Fruit fly (Drosophila melanogaster) whole organism, embryonic: ENCODE results near the gene Snx1.

Experiments used
- Adf1 ChIP-seq: fragments of 200-800 bp; sonication (Bioruptor generic); IDR thresholded peaks from 2 replicates; pipeline ENCODE4 v1.3.6; 2022; ENCODE audit warnings: missing biosample characterization, missing genetic modification characterization
- C15 ChIP-seq: fragments of 200-800 bp; sonication (Bioruptor generic); IDR thresholded peaks from 3 replicates; pipeline ENCODE4 v1.3.6; 2022; ENCODE audit warnings: missing biosample characterization, missing genetic modification characterization
- CG10462 ChIP-seq: fragments of 200-800 bp; sonication (Bioruptor generic); optimal IDR thresholded peaks from 2 replicates; lab custom pipeline; 2016; ENCODE audit warnings: missing biosample characterization, missing genetic modification characterization
- CG10543 ChIP-seq: fragments of 200-800 bp; sonication (Bioruptor generic); optimal IDR thresholded peaks from 3 replicates; lab custom pipeline; 2017; ENCODE audit warnings: missing biosample characterization, mild to moderate bottlenecking, missing genetic modification characterization, moderate library complexity
- CG11093 ChIP-seq: fragments of 200-800 bp; sonication (Bioruptor generic); IDR thresholded peaks from 3 replicates; pipeline ENCODE4 v1.3.6; 2022; ENCODE audit warnings: missing biosample characterization, missing genetic modification characterization
- CG11247 ChIP-seq: fragments of 200-800 bp; sonication (Bioruptor generic); IDR thresholded peaks from 2 replicates; pipeline ENCODE4 v1.3.6; 2022; ENCODE audit warnings: missing biosample characterization, missing genetic modification characterization
- CG11398 ChIP-seq: fragments of 200-800 bp; sonication (Bioruptor generic); optimal IDR thresholded peaks from 2 replicates; lab custom pipeline; 2016; ENCODE audit warnings: missing biosample characterization, missing genetic modification characterization
- CG13624 ChIP-seq: fragments of 200-800 bp; sonication (Bioruptor generic); optimal IDR thresholded peaks from 2 replicates; lab custom pipeline; 2016; ENCODE audit warnings: missing biosample characterization, missing genetic modification characterization
- CG16863 ChIP-seq: fragments of 200-800 bp; sonication (Bioruptor generic); optimal IDR thresholded peaks from 3 replicates; lab custom pipeline; 2016; ENCODE audit warnings: missing biosample characterization, missing genetic modification characterization
- CG17328 ChIP-seq: fragments of 200-800 bp; sonication (Bioruptor generic); IDR thresholded peaks from 2 replicates; pipeline ENCODE4 v1.3.6; 2022; ENCODE audit warnings: missing biosample characterization, missing genetic modification characterization
- CG18599 ChIP-seq: fragments of 200-800 bp; sonication (Bioruptor generic); optimal IDR thresholded peaks from 3 replicates; lab custom pipeline; 2017; ENCODE audit warnings: missing biosample characterization, missing genetic modification characterization, mild to moderate bottlenecking, moderate library complexity, missing genetic modification reagents
- CG30431 ChIP-seq: fragments of 200-800 bp; sonication (Bioruptor generic); optimal IDR thresholded peaks from 2 replicates; lab custom pipeline; 2017; ENCODE audit warnings: missing biosample characterization, missing genetic modification characterization
- CG3163 ChIP-seq: fragments of 200-800 bp; sonication (Bioruptor generic); optimal IDR thresholded peaks from 3 replicates; lab custom pipeline; 2016; ENCODE audit warnings: missing biosample characterization, missing genetic modification characterization
- CG4820 ChIP-seq: fragments of 200-800 bp; sonication (Bioruptor generic); optimal IDR thresholded peaks from 3 replicates; lab custom pipeline; 2016; ENCODE audit warnings: missing biosample characterization, missing genetic modification characterization
- CG5245 ChIP-seq: fragments of 200-800 bp; sonication (Bioruptor generic); optimal IDR thresholded peaks from 3 replicates; lab custom pipeline; 2016; ENCODE audit warnings: missing biosample characterization, missing genetic modification characterization
- CG6175 ChIP-seq: fragments of 200-800 bp; sonication (Bioruptor generic); IDR thresholded peaks from 3 replicates; pipeline ENCODE4 v1.3.6; 2022; ENCODE audit warnings: missing biosample characterization, missing genetic modification characterization
- CG7963 ChIP-seq: fragments of 200-800 bp; sonication (Bioruptor generic); IDR thresholded peaks from 3 replicates; pipeline ENCODE4 v1.3.6; 2022; ENCODE audit warnings: missing biosample characterization, missing genetic modification characterization; ENCODE audit not compliant: partially characterized antibody
- CG9609 ChIP-seq: fragments of 200-800 bp; sonication (Bioruptor generic); optimal IDR thresholded peaks from 3 replicates; lab custom pipeline; 2016; ENCODE audit warnings: missing biosample characterization, missing genetic modification characterization
- Chrac-16 ChIP-seq: fragments of 200-800 bp; sonication (Bioruptor generic); optimal IDR thresholded peaks from 3 replicates; lab custom pipeline; 2016; ENCODE audit warnings: missing biosample characterization, missing genetic modification characterization
- CoRest ChIP-seq: fragments of 200-800 bp; sonication (Bioruptor generic); optimal IDR thresholded peaks from 3 replicates; lab custom pipeline; 2018; ENCODE audit warnings: missing biosample characterization, mild to moderate bottlenecking, missing genetic modification characterization, moderate library complexity
- Elba2 ChIP-seq: fragments of 200-800 bp; sonication (Bioruptor generic); optimal IDR thresholded peaks from 3 replicates; lab custom pipeline; 2016; ENCODE audit warnings: missing biosample characterization, missing genetic modification characterization
- Gug ChIP-seq: fragments of 200-800 bp; sonication (Bioruptor generic); IDR thresholded peaks from 4 replicates; pipeline ENCODE4 v1.3.6; 2022; ENCODE audit warnings: missing biosample characterization, missing genetic modification characterization
- HmgZ ChIP-seq: fragments of 200-800 bp; sonication (Bioruptor generic); optimal IDR thresholded peaks from 2 replicates; lab custom pipeline; 2018; ENCODE audit warnings: missing biosample characterization, mild to moderate bottlenecking, missing genetic modification characterization
- Kr ChIP-seq: fragments of 200-800 bp; sonication (Bioruptor generic); optimal IDR thresholded peaks from 2 replicates; lab custom pipeline; 2017; ENCODE audit warnings: missing biosample characterization, mild to moderate bottlenecking, missing genetic modification characterization
- MESR4 ChIP-seq: fragments of 200-800 bp; sonication (Bioruptor generic); optimal IDR thresholded peaks from 2 replicates; lab custom pipeline; 2018; ENCODE audit warnings: missing biosample characterization, mild to moderate bottlenecking, missing genetic modification characterization, moderate library complexity
- MTF-1 ChIP-seq: fragments of 200-800 bp; sonication (Bioruptor generic); optimal IDR thresholded peaks from 2 replicates; lab custom pipeline; 2018; ENCODE audit warnings: missing biosample characterization, mild to moderate bottlenecking, missing genetic modification characterization, borderline replicate concordance
- Mad ChIP-seq: fragments of 200-800 bp; sonication (Bioruptor generic); optimal IDR thresholded peaks from 2 replicates; lab custom pipeline; 2016; ENCODE audit warnings: missing biosample characterization, missing genetic modification characterization
- aop ChIP-seq: fragments of 200-800 bp; sonication (Bioruptor generic); IDR thresholded peaks from 2 replicates; pipeline ENCODE4 v1.3.6; 2022; ENCODE audit warnings: missing biosample characterization, missing genetic modification characterization
- bab2 ChIP-seq: fragments of 200-800 bp; sonication (Bioruptor generic); optimal IDR thresholded peaks from 2 replicates; lab custom pipeline; 2016; ENCODE audit warnings: missing biosample characterization, missing genetic modification characterization
- bcd ChIP-seq: fragments of 200-800 bp; sonication (Bioruptor generic); optimal IDR thresholded peaks from 2 replicates; lab custom pipeline; 2017; ENCODE audit warnings: missing biosample characterization, mild to moderate bottlenecking, missing genetic modification characterization
- eyg ChIP-seq: fragments of 200-800 bp; sonication (Bioruptor generic); optimal IDR thresholded peaks from 3 replicates; lab custom pipeline; 2016; ENCODE audit warnings: missing biosample characterization, missing genetic modification characterization
- fd3F ChIP-seq: fragments of 200-800 bp; sonication (Bioruptor generic); optimal IDR thresholded peaks from 2 replicates; lab custom pipeline; 2018; ENCODE audit warnings: missing biosample characterization, mild to moderate bottlenecking, missing genetic modification characterization, moderate library complexity
- gsb ChIP-seq: fragments of 200-800 bp; sonication (Bioruptor generic); IDR thresholded peaks from 2 replicates; pipeline ENCODE4 v1.3.6; 2022; ENCODE audit warnings: missing biosample characterization, missing genetic modification characterization
- gt ChIP-seq: fragments of 200-800 bp; sonication (Bioruptor generic); IDR thresholded peaks from 2 replicates; pipeline ENCODE4 v1.3.6; 2022; ENCODE audit warnings: missing biosample characterization, missing genetic modification characterization
- h ChIP-seq: fragments of >200 bp; optimal IDR thresholded peaks from 2 replicates; lab custom pipeline; 2017
- kay ChIP-seq: fragments of 200-800 bp; sonication (Bioruptor generic); optimal IDR thresholded peaks from 2 replicates; lab custom pipeline; 2016; ENCODE audit warnings: missing biosample characterization, missing genetic modification characterization
- lab ChIP-seq: fragments of 200-800 bp; sonication (Bioruptor generic); optimal IDR thresholded peaks from 3 replicates; lab custom pipeline; 2017; ENCODE audit warnings: missing biosample characterization, missing genetic modification characterization, mild to moderate bottlenecking, moderate library complexity, missing genetic modification reagents
- lilli ChIP-seq: fragments of 200-800 bp; sonication (Bioruptor generic); optimal IDR thresholded peaks from 3 replicates; lab custom pipeline; 2016; ENCODE audit warnings: missing biosample characterization, missing genetic modification characterization
- mam ChIP-seq: fragments of 200-800 bp; sonication (Bioruptor generic); optimal IDR thresholded peaks from 3 replicates; lab custom pipeline; 2016; ENCODE audit warnings: missing biosample characterization, missing genetic modification characterization
- nmo ChIP-seq: fragments of 200-800 bp; sonication (Bioruptor generic); optimal IDR thresholded peaks from 2 replicates; lab custom pipeline; 2018; ENCODE audit warnings: missing biosample characterization, mild to moderate bottlenecking, missing genetic modification characterization, moderate library complexity
- nom ChIP-seq: fragments of 200-800 bp; sonication (Bioruptor generic); optimal IDR thresholded peaks from 2 replicates; lab custom pipeline; 2017; ENCODE audit warnings: missing biosample characterization, missing genetic modification characterization, mild to moderate bottlenecking, moderate library complexity, missing genetic modification reagents
- otp ChIP-seq: fragments of 200-800 bp; sonication (Bioruptor generic); IDR thresholded peaks from 3 replicates; pipeline ENCODE4, ENCODE4 v1.3.6; 2022; ENCODE audit warnings: missing biosample characterization, missing genetic modification characterization
- peb ChIP-seq: fragments of 200-800 bp; sonication (Bioruptor generic); IDR thresholded peaks from 2 replicates; pipeline ENCODE4 v1.3.6; 2022; ENCODE audit warnings: missing biosample characterization, missing genetic modification characterization
- prd ChIP-seq, 3 experiments: fragments of >200 bp in 2 of 3; fragments of 200-800 bp in 1 of 3; sonication (Bioruptor generic) in 1 of 3; optimal IDR thresholded peaks in 2 of 3; IDR thresholded peaks in 1 of 3; 2 replicates in 2 of 3; 3 replicates in 1 of 3; pipeline versions ENCODE4 v1.3.6 to Lab custom; 2017 to 2022; ENCODE audit warnings: missing biosample characterization in 1 of 3, missing genetic modification characterization in 1 of 3
- pzg ChIP-seq: fragments of 200-800 bp; sonication (Bioruptor generic); optimal IDR thresholded peaks from 3 replicates; lab custom pipeline; 2018; ENCODE audit warnings: missing biosample characterization, mild to moderate bottlenecking, missing genetic modification characterization, moderate library complexity
- salm ChIP-seq: fragments of 200-800 bp; sonication (Bioruptor generic); optimal IDR thresholded peaks from 2 replicates; lab custom pipeline; 2018; ENCODE audit warnings: missing biosample characterization, mild to moderate bottlenecking, missing genetic modification characterization
- sd ChIP-seq: fragments of 200-800 bp; sonication (Bioruptor generic); optimal IDR thresholded peaks from 3 replicates; lab custom pipeline; 2018; ENCODE audit warnings: missing biosample characterization, mild to moderate bottlenecking, missing genetic modification characterization, moderate library complexity
- stwl ChIP-seq: fragments of 200-800 bp; sonication (Bioruptor generic); optimal IDR thresholded peaks from 3 replicates; lab custom pipeline; 2018; ENCODE audit warnings: missing biosample characterization, mild to moderate bottlenecking, missing genetic modification characterization, moderate library complexity
- tup ChIP-seq: fragments of 200-800 bp; sonication (Bioruptor generic); optimal IDR thresholded peaks from 2 replicates; lab custom pipeline; 2016; ENCODE audit warnings: missing biosample characterization, mild to moderate bottlenecking, missing genetic modification characterization, moderate library complexity
- wdn ChIP-seq: fragments of 200-800 bp; sonication (Bioruptor generic); IDR thresholded peaks from 2 replicates; pipeline ENCODE4 v1.3.6; 2022; ENCODE audit warnings: missing biosample characterization, missing genetic modification characterization
- zfh1 ChIP-seq: fragments of 200-800 bp; sonication (Bioruptor generic); IDR thresholded peaks from 3 replicates; pipeline ENCODE4 v1.3.6; 2022; ENCODE audit warnings: missing biosample characterization, missing genetic modification characterization

Snx1 gene

DNA sequence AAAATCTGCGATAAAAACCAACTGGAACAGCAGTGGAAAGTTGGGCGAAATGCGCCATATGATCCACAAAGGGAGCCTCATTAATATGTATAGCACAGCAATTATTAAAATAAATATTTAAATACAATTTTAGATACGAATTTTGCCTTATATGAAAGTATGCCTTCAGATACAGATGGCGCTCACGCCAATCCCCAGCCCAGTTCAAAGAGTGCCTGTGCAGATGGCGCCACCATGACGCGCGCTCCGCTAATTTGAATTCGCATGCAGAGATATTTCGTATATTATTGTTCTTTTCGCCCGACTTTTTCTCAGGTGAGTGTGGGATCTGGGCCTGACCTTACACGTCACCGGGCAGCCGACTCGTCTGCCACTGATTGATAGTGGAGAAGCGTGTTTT is 22.8 kb downstream of the Snx1 start, which contains the start of gene Pgant4 (continued):
- no peak for TF ChIP-seq prd (optimal IDR thresholded peaks at IDR 0.05; lab: Kevin White, UChicago)
- TF ChIP-seq prd (GFP tag; IDR thresholded peaks at IDR 0.05; lab: Robert Waterston, UW), result peak; percentile 92
- peak; percentile 48 for TF ChIP-seq bab2 (GFP tag; lab: Kevin White, UChicago)
- peak; percentile 6; the same call in 1 of the 2 replicates for TF ChIP-seq peb (GFP tag; lab: Robert Waterston, UW)
- TF ChIP-seq nom, result no peak
- no peak for TF ChIP-seq CG3163 (GFP tag; lab: Kevin White, UChicago)
- TF ChIP-seq nmo, result peak; percentile 46
- peak; percentile 60 for TF ChIP-seq CG17328
- no peak for TF ChIP-seq CG7963 (GFP tag; lab: Robert Waterston, UW)
- peak; percentile 31 for TF ChIP-seq bcd (GFP tag; lab: Kevin White, UChicago)
- TF ChIP-seq pzg (GFP tag; lab: Kevin White, UChicago), result peak; percentile 20
- TF ChIP-seq h, result no peak
- TF ChIP-seq wdn (GFP tag; lab: Robert Waterston, UW), result 0 out of 2 replicates have a peak, but pooled peaks have one; percentile 34
- peak; percentile 51; the same call in 2 of the 3 replicates for TF ChIP-seq zfh1 (GFP tag; lab: Robert Waterston, UW)
- TF ChIP-seq CG11247 (GFP tag; lab: Robert Waterston, UW), result peak; percentile 87
- TF ChIP-seq CG10543 (GFP tag; lab: Kevin White, UChicago), result peak; percentile 25
- TF ChIP-seq otp (GFP tag; lab: Robert Waterston, UW), result peak; percentile 54; the same call in 1 of the 3 replicates
- no peak for TF ChIP-seq Kr (GFP tag; lab: Kevin White, UChicago)
- TF ChIP-seq lilli (GFP tag; lab: Kevin White, UChicago), result peak; percentile 46
- peak; percentile 48; the same call in 1 of the 3 replicates for TF ChIP-seq CG11093 (GFP tag; lab: Robert Waterston, UW)
- TF ChIP-seq fd3F (GFP tag; lab: Kevin White, UChicago), result peak; percentile 20
- TF ChIP-seq CG4820 (GFP tag; lab: Kevin White, UChicago), result peak; percentile 51
- peak; percentile 33 for TF ChIP-seq CG13624 (GFP tag; lab: Kevin White, UChicago)
- no peak for TF ChIP-seq CG11398 (GFP tag; lab: Kevin White, UChicago)
- no peak for TF ChIP-seq kay (GFP tag; lab: Kevin White, UChicago)
- peak; percentile 39 for TF ChIP-seq CG30431
- peak; percentile 37 for TF ChIP-seq CG16863
- TF ChIP-seq C15 (GFP tag; lab: Robert Waterston, UW), result no peak
- no peak for TF ChIP-seq MESR4 (GFP tag; lab: Kevin White, UChicago)
- no peak for TF ChIP-seq eyg (GFP tag; lab: Kevin White, UChicago)
- TF ChIP-seq tup (GFP tag; lab: Kevin White, UChicago), result peak; percentile 10
- no peak; the same call in 1 of the 2 replicates for TF ChIP-seq Adf1 (GFP tag; lab: Robert Waterston, UW)
- TF ChIP-seq lab (GFP tag; lab: Kevin White, UChicago), result no peak
- TF ChIP-seq Mad (GFP tag; lab: Kevin White, UChicago), result peak; percentile 2
- TF ChIP-seq sd (tag; lab: Kevin White, UChicago), result no peak
- TF ChIP-seq CG5245 (GFP tag; lab: Kevin White, UChicago), result peak; percentile 65
- peak; percentile 48 for TF ChIP-seq CoRest (tag; lab: Kevin White, UChicago)
- no peak for TF ChIP-seq CG10462 (GFP tag; lab: Kevin White, UChicago)
- peak; percentile 66 for TF ChIP-seq Chrac-16
- TF ChIP-seq salm (tag; lab: Kevin White, UChicago), result no peak
- 0 out of 3 replicates have a peak, but pooled peaks have one; percentile 28 for TF ChIP-seq CG6175 (GFP tag; lab: Robert Waterston, UW)
- no peak for TF ChIP-seq aop (GFP tag; lab: Robert Waterston, UW)
- TF ChIP-seq Elba2 (GFP tag; lab: Kevin White, UChicago), result peak; percentile 55
- TF ChIP-seq gt (GFP tag; lab: Robert Waterston, UW), result no peak
- TF ChIP-seq stwl, result peak; percentile 41
- peak; percentile 24 for TF ChIP-seq CG9609
- TF ChIP-seq HmgZ, result peak; percentile 53
- TF ChIP-seq mam (GFP tag; lab: Kevin White, UChicago), result peak; percentile 7
- peak; percentile 33; the same call in 1 of the 2 replicates for TF ChIP-seq gsb (GFP tag; lab: Robert Waterston, UW)
- peak; percentile 25 for TF ChIP-seq MTF-1
- TF ChIP-seq CG18599, result no peak
- TF ChIP-seq Gug (GFP tag; lab: Robert Waterston, UW), result peak; percentile 58; the same call in 2 of the 4 replicates
